Worm (Caenorhabditis elegans) whole organism, L3 larva: ENCODE measurements around the gene F11C1.4.

Source experiments
- aly-2 ChIP-seq: fragments of 150-350 bp; optimal IDR thresholded peaks from 2 replicates; lab custom pipeline; 2014; ENCODE audit warnings: missing biosample characterization, missing genetic modification characterization
- ceh-28 ChIP-seq: fragments of 150-350 bp; optimal IDR thresholded peaks from 2 replicates; lab custom pipeline; 2014; ENCODE audit warnings: missing biosample characterization, missing genetic modification reagents, missing genetic modification characterization
- egl-27 ChIP-seq: sonication (generic microtip); optimal IDR thresholded peaks from 4 replicates; lab custom pipeline; 2017; ENCODE audit warnings: missing biosample characterization, missing genetic modification reagents, missing genetic modification characterization
- elt-2 ChIP-seq: sonication (generic microtip); optimal IDR thresholded peaks from 2 replicates; lab custom pipeline; 2016; ENCODE audit warnings: missing genetic modification reagents, mild to moderate bottlenecking, missing genetic modification characterization, missing compliant biosample characterization
- hmg-11 ChIP-seq: sonication (generic microtip); optimal IDR thresholded peaks from 2 replicates; lab custom pipeline; 2016; ENCODE audit warnings: missing genetic modification characterization, missing compliant biosample characterization
- lin-15B ChIP-seq: fragments of 150-350 bp; optimal IDR thresholded peaks from 2 replicates; lab custom pipeline; 2014; ENCODE audit warnings: missing biosample characterization, missing genetic modification characterization
- nhr-12 ChIP-seq: fragments of 150-350 bp; optimal IDR thresholded peaks from 2 replicates; lab custom pipeline; 2014; ENCODE audit warnings: missing biosample characterization, missing genetic modification characterization
- nhr-28 ChIP-seq: fragments of 150-350 bp; optimal IDR thresholded peaks from 2 replicates; lab custom pipeline; 2014; ENCODE audit warnings: missing biosample characterization, missing genetic modification characterization
- nhr-77 ChIP-seq: fragments of 150-350 bp; optimal IDR thresholded peaks from 2 replicates; lab custom pipeline; 2014; ENCODE audit warnings: missing biosample characterization, missing genetic modification characterization
- snpc-4 ChIP-seq: fragments of 150-350 bp; optimal IDR thresholded peaks from 2 replicates; lab custom pipeline; 2014; ENCODE audit warnings: missing biosample characterization, missing genetic modification characterization

DNA sequence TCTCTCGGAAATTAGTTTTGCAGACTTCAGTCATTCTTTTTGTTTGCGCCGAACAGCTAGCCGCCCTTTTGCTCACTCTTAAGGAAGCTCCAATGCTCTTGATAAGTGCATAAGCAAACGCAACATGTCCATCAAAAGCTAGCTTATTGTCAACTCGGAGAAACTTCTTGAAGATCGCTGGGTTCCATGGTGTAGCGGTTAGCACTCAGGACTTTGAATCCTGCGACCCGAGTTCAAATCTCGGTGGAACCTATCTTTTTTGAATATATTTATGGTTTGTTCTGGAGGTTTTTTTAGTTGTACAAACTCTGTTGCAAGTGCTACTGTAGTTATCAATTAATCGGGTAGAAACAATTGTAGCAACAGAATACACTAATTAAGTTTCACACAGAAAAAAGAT lies 39.4 kb upstream of the F11C1.4 start:
- TF ChIP-seq lin-15B (tag; lab: Kevin White, UChicago) (no peak), elt-2 (tag; lab: Kevin White, UChicago) (no peak), aly-2 (tag; lab: Kevin White, UChicago) (no peak), egl-27 (tag; lab: Kevin White, UChicago) (no peak), snpc-4 (tag; lab: Kevin White, UChicago) (no peak), nhr-12 (tag; lab: Kevin White, UChicago) (no peak), ceh-28 (tag; lab: Kevin White, UChicago) (no peak), nhr-77 (tag; lab: Kevin White, UChicago) (no peak), hmg-11 (tag; lab: Kevin White, UChicago) (no peak), nhr-28 (tag; lab: Kevin White, UChicago) (no peak)
